Worm (Caenorhabditis elegans): ENCODE measurements around the gene lgc-5.

DNA sequence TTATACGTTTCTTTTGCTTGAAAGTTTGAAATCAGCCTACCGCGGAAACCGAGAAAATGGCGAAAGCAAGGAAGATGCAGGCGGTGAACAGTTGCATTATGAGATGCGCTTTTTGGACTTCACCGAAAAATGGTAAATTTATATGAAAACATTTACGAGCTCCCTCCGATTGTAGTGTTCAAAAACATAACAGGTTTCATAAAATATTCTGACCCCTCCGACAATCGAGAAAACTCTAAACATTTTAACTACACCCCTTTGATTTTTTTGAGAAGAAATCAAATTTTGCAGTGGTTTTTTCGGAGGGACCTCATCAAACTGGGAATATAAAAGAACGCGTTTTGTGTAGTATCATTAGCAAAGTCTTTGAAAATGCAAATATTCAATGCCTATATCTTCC, 4.6 kb downstream of the lgc-5 start, which contains the start of the genes F17E9.18 and F17E9.15:
- no peak for TF ChIP-seq hmbx-1 (tag; optimal IDR thresholded peaks at IDR 0.05)
- no peak for TF ChIP-seq tbx-37 (GFP tag; conservative IDR thresholded peaks at IDR 0.05)
- no peak for TF ChIP-seq ama-1 (optimal IDR thresholded peaks at IDR 0.05)
- no peak for TF ChIP-seq scrt-1 (GFP tag; IDR thresholded peaks at IDR 0.05)
- TF ChIP-seq flt-1 (GFP tag; IDR thresholded peaks at IDR 0.05), result no peak
